Worm (Caenorhabditis elegans) whole organism, L4 larva: ENCODE measurements around the gene xol-1.

ENCODE experiments used
- Y75B8A.6 ChIP-seq: fragments of 200-800 bp; sonication (Bioruptor generic); IDR thresholded peaks from 2 replicates; pipeline ENCODE4 v1.3.6; 2022; ENCODE audit warnings: missing genetic modification reagents, missing genetic modification characterization, missing compliant biosample characterization
- egl-27 ChIP-seq: sonication (generic microtip); optimal IDR thresholded peaks from 3 replicates; lab custom pipeline; 2017; ENCODE audit warnings: missing biosample characterization, missing genetic modification reagents, missing genetic modification characterization
- nhr-237 ChIP-seq: sonication (generic microtip); optimal IDR thresholded peaks from 2 replicates; lab custom pipeline; 2017; ENCODE audit warnings: missing biosample characterization, missing genetic modification characterization
- nhr-25 ChIP-seq: sonication (generic microtip); optimal IDR thresholded peaks from 2 replicates; lab custom pipeline; 2017; ENCODE audit warnings: missing genetic modification characterization, mild to moderate bottlenecking, missing compliant biosample characterization, antibody characterized with exemption, moderate library complexity, borderline replicate concordance; ENCODE audit not compliant: insufficient read depth
- zag-1 ChIP-seq: fragments of 150-350 bp; optimal IDR thresholded peaks from 2 replicates; lab custom pipeline; 2014; ENCODE audit warnings: missing biosample characterization, missing genetic modification characterization
- zip-2 ChIP-seq: fragments of 150-350 bp; optimal IDR thresholded peaks from 2 replicates; lab custom pipeline; 2014; ENCODE audit warnings: missing biosample characterization, missing genetic modification characterization

ce11 chrX:8015889-8016288 is 25.2 kb upstream of the xol-1 start:
- no peak for TF ChIP-seq zag-1 (tag; lab: Kevin White, UChicago)
- TF ChIP-seq zip-2, result no peak
- TF ChIP-seq nhr-25, result no peak
- TF ChIP-seq nhr-237 (tag; lab: Kevin White, UChicago), result no peak
- no peak for TF ChIP-seq Y75B8A.6 (GFP tag; lab: Robert Waterston, UW)
- no peak for TF ChIP-seq egl-27 (tag; lab: Kevin White, UChicago)
